Fruit fly (Drosophila melanogaster): ENCODE measurements around the gene CG32249.

dm6 chr3L:4466530-4466929 is 3.3 kb upstream of the CG32249 start, which contains the start of gene CG32241:
- TF ChIP-seq EcR (GFP tag; optimal IDR thresholded peaks at IDR 0.05) (no peak), usp (GFP tag; optimal IDR thresholded peaks at IDR 0.05) (no peak), psq (optimal IDR thresholded peaks at IDR 0.05) (no peak), Dll (optimal IDR thresholded peaks at IDR 0.05) (no peak), CG8478 (optimal IDR thresholded peaks at IDR 0.05) (no peak)
